Worm (Caenorhabditis elegans) whole organism, mixed stage, embryonic: ENCODE measurements around the gene clec-84.

Experiments
- blmp-1 ChIP-seq: fragments of 150-350 bp; optimal IDR thresholded peaks from 2 replicates; lab custom pipeline; 2014; ENCODE audit warnings: missing biosample characterization, missing genetic modification characterization
- nhr-237 ChIP-seq: fragments of 150-350 bp; optimal IDR thresholded peaks from 2 replicates; lab custom pipeline; 2014; ENCODE audit warnings: missing biosample characterization, missing genetic modification characterization
- nhr-28 ChIP-seq: fragments of 150-350 bp; optimal IDR thresholded peaks from 2 replicates; lab custom pipeline; 2014; ENCODE audit warnings: missing biosample characterization, missing genetic modification characterization
- nhr-76 ChIP-seq: sonication (generic microtip); optimal IDR thresholded peaks from 2 replicates; lab custom pipeline; 2017; ENCODE audit warnings: missing biosample characterization, missing genetic modification characterization
- snpc-4 ChIP-seq: fragments of 150-350 bp; optimal IDR thresholded peaks from 2 replicates; lab custom pipeline; 2014; ENCODE audit warnings: missing biosample characterization, missing genetic modification characterization
- tbx-8 ChIP-seq: fragments of 200-800 bp; sonication (Bioruptor generic); optimal IDR thresholded peaks from 2 replicates; lab custom pipeline; 2018; ENCODE audit warnings: mild to moderate bottlenecking, missing genetic modification characterization, moderate library complexity, missing compliant biosample characterization

DNA sequence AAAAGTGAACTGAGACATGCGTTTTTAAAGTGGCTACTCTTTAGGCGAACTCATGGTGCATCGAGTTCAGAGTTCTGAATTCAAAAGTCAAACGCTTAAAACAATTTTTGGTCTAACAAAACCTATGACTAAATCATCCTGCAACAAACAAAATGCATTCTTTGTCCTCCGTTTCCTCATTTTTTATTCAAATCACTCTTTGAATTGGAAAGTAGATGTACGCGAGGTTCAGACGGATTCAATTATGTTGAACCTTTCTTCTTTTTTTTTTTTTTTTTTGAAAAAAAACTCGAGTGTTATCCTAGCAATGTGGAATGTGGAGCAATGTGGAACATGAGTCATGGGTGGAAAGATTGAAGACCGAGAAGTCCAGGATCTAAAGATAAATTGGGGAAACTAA lies 16.5 kb downstream of the clec-84 start:
- no peak for TF ChIP-seq tbx-8 (GFP tag; lab: Kevin White, UChicago)
- no peak for TF ChIP-seq snpc-4
- no peak for TF ChIP-seq nhr-28
- TF ChIP-seq nhr-76 (tag; lab: Kevin White, UChicago), result no peak
- TF ChIP-seq blmp-1 (tag; lab: Kevin White, UChicago), result no peak
- no peak for TF ChIP-seq nhr-237
